Fruit fly (Drosophila melanogaster) whole organism, embryonic: ENCODE measurements around the gene ea.

Experiments
- CG10147 ChIP-seq: fragments of 200-800 bp; sonication (Bioruptor generic); optimal IDR thresholded peaks from 2 replicates; lab custom pipeline; 2019; ENCODE audit warnings: missing biosample characterization, mild to moderate bottlenecking, missing genetic modification characterization, moderate library complexity
- CG11247 ChIP-seq: fragments of 200-800 bp; sonication (Bioruptor generic); IDR thresholded peaks from 2 replicates; pipeline ENCODE4 v1.3.6; 2022; ENCODE audit warnings: missing biosample characterization, missing genetic modification characterization
- CG11504 ChIP-seq: fragments of 200-800 bp; sonication (Bioruptor generic); optimal IDR thresholded peaks from 3 replicates; lab custom pipeline; 2019; ENCODE audit warnings: missing biosample characterization, mild to moderate bottlenecking, missing genetic modification characterization, moderate library complexity
- CG12659 ChIP-seq: fragments of 200-800 bp; sonication (Bioruptor generic); optimal IDR thresholded peaks from 3 replicates; lab custom pipeline; 2017; ENCODE audit warnings: mild to moderate bottlenecking, missing biosample characterization, missing genetic modification reagents, missing genetic modification characterization
- CG15479 ChIP-seq: fragments of 200-800 bp; sonication (Bioruptor generic); optimal IDR thresholded peaks from 3 replicates; lab custom pipeline; 2019; ENCODE audit warnings: missing biosample characterization, mild to moderate bottlenecking, missing genetic modification characterization, moderate library complexity
- CG17802 ChIP-seq: fragments of 200-800 bp; sonication (Bioruptor generic); optimal IDR thresholded peaks from 2 replicates; lab custom pipeline; 2018; ENCODE audit warnings: missing biosample characterization, mild to moderate bottlenecking, missing genetic modification characterization, moderate library complexity
- CG17912 ChIP-seq: fragments of 200-800 bp; sonication (Bioruptor generic); optimal IDR thresholded peaks from 2 replicates; lab custom pipeline; 2018; ENCODE audit warnings: missing biosample characterization, mild to moderate bottlenecking, missing genetic modification characterization
- CG18476 ChIP-seq: fragments of 200-800 bp; sonication (Bioruptor generic); optimal IDR thresholded peaks from 2 replicates; lab custom pipeline; 2016; ENCODE audit warnings: missing biosample characterization, mild to moderate bottlenecking, missing genetic modification characterization
- CG2889 ChIP-seq: fragments of 200-800 bp; sonication (Bioruptor generic); IDR thresholded peaks from 3 replicates; pipeline ENCODE4 v1.3.6; 2022; ENCODE audit warnings: missing biosample characterization, missing genetic modification characterization
- CG32772 ChIP-seq: fragments of 200-800 bp; sonication (Bioruptor generic); IDR thresholded peaks from 2 replicates; pipeline ENCODE4 v1.3.6; 2022; ENCODE audit warnings: missing biosample characterization, missing genetic modification characterization
- CG3407 ChIP-seq: fragments of 200-800 bp; sonication (Bioruptor generic); optimal IDR thresholded peaks from 2 replicates; lab custom pipeline; 2018; ENCODE audit warnings: missing biosample characterization, mild to moderate bottlenecking, missing genetic modification characterization
- CG34376 ChIP-seq: fragments of 200-800 bp; sonication (Bioruptor generic); optimal IDR thresholded peaks from 2 replicates; lab custom pipeline; 2018; ENCODE audit warnings: missing biosample characterization, mild to moderate bottlenecking, missing genetic modification characterization
- CG4360 ChIP-seq: fragments of 200-800 bp; sonication (Bioruptor generic); IDR thresholded peaks from 2 replicates; pipeline ENCODE4 v1.3.6; 2022; ENCODE audit warnings: missing biosample characterization, missing genetic modification characterization
- CG5953 ChIP-seq: fragments of 200-800 bp; sonication (Bioruptor generic); IDR thresholded peaks from 2 replicates; pipeline ENCODE4 v1.3.6; 2022; ENCODE audit warnings: missing biosample characterization, missing genetic modification characterization
- CG7357 ChIP-seq: fragments of 200-800 bp; sonication (Bioruptor generic); IDR thresholded peaks from 3 replicates; pipeline ENCODE4 v1.3.6; 2022; ENCODE audit warnings: missing biosample characterization, missing genetic modification characterization
- Chrac-16 ChIP-seq: fragments of 200-800 bp; sonication (Bioruptor generic); optimal IDR thresholded peaks from 3 replicates; lab custom pipeline; 2016; ENCODE audit warnings: missing biosample characterization, missing genetic modification characterization
- Doc3 ChIP-seq: fragments of 200-800 bp; sonication (Bioruptor generic); IDR thresholded peaks from 3 replicates; pipeline ENCODE4 v1.3.6; 2022; ENCODE audit warnings: missing biosample characterization, missing genetic modification characterization; ENCODE audit not compliant: partially characterized antibody
- Ets97D ChIP-seq: fragments of 200-800 bp; sonication (Bioruptor generic); optimal IDR thresholded peaks from 3 replicates; lab custom pipeline; 2016; ENCODE audit warnings: missing biosample characterization, missing genetic modification characterization
- GATAe ChIP-seq: fragments of 200-800 bp; sonication (Bioruptor generic); conservative IDR thresholded peaks from 2 replicates; pipeline ENCODE4 v1.3.6; 2022; ENCODE audit warnings: missing biosample characterization, missing genetic modification characterization
- Hand ChIP-seq: fragments of 200-800 bp; sonication (Bioruptor generic); optimal IDR thresholded peaks from 2 replicates; lab custom pipeline; 2017; ENCODE audit warnings: mild to moderate bottlenecking, missing biosample characterization, missing genetic modification reagents, missing genetic modification characterization
- Hr78 ChIP-seq, 2 experiments: fragments of 200-800 bp in 1 of 2; fragments of >200 bp in 1 of 2; sonication (Bioruptor generic) in 1 of 2; optimal IDR thresholded peaks; 2 replicates each; lab custom pipeline; 2017 to 2019; ENCODE audit warnings: missing biosample characterization in 2 of 2, missing genetic modification characterization in 2 of 2, mild to moderate bottlenecking in 1 of 2, moderate library complexity in 1 of 2
- MTF-1 ChIP-seq: fragments of 200-800 bp; sonication (Bioruptor generic); optimal IDR thresholded peaks from 2 replicates; lab custom pipeline; 2018; ENCODE audit warnings: missing biosample characterization, mild to moderate bottlenecking, missing genetic modification characterization, borderline replicate concordance
- Myb ChIP-seq: fragments of 200-800 bp; sonication (Bioruptor generic); optimal IDR thresholded peaks from 2 replicates; lab custom pipeline; 2016; ENCODE audit warnings: missing biosample characterization, missing genetic modification characterization
- Nf-YA ChIP-seq: fragments of 200-800 bp; sonication (Bioruptor generic); IDR thresholded peaks from 2 replicates; pipeline ENCODE4 v1.3.6; 2022; ENCODE audit warnings: missing biosample characterization, missing genetic modification characterization
- NfI ChIP-seq: fragments of 200-800 bp; sonication (Bioruptor generic); optimal IDR thresholded peaks from 3 replicates; lab custom pipeline; 2018; ENCODE audit warnings: missing biosample characterization, mild to moderate bottlenecking, missing genetic modification characterization, moderate library complexity
- bcd ChIP-seq: fragments of 200-800 bp; sonication (Bioruptor generic); optimal IDR thresholded peaks from 2 replicates; lab custom pipeline; 2017; ENCODE audit warnings: missing biosample characterization, mild to moderate bottlenecking, missing genetic modification characterization
- cad ChIP-seq: fragments of >200 bp; optimal IDR thresholded peaks from 2 replicates; lab custom pipeline; 2017; ENCODE audit warnings: missing biosample characterization, missing genetic modification characterization
- caup ChIP-seq: fragments of 200-800 bp; sonication (Bioruptor generic); optimal IDR thresholded peaks from 3 replicates; lab custom pipeline; 2017; ENCODE audit warnings: missing biosample characterization, mild to moderate bottlenecking, missing genetic modification characterization, moderate library complexity; ENCODE audit not compliant: severe bottlenecking
- cg ChIP-seq: fragments of 200-800 bp; sonication (Bioruptor generic); optimal IDR thresholded peaks from 3 replicates; lab custom pipeline; 2019; ENCODE audit warnings: missing biosample characterization, mild to moderate bottlenecking, missing genetic modification characterization, moderate library complexity
- chif ChIP-seq, 2 experiments: fragments of 200-800 bp; sonication (Bioruptor generic); optimal IDR thresholded peaks; 3 replicates each; lab custom pipeline; 2016; ENCODE audit warnings: missing biosample characterization in 2 of 2, missing genetic modification characterization in 2 of 2
- corto ChIP-seq: fragments of 200-800 bp; sonication (Bioruptor generic); optimal IDR thresholded peaks from 2 replicates; lab custom pipeline; 2016; ENCODE audit warnings: missing biosample characterization, mild to moderate bottlenecking, missing genetic modification characterization, moderate library complexity
- da ChIP-seq: fragments of 200-800 bp; sonication (Bioruptor generic); optimal IDR thresholded peaks from 2 replicates; lab custom pipeline; 2016; ENCODE audit warnings: missing biosample characterization, missing genetic modification characterization
- dmrt99B ChIP-seq: fragments of 200-800 bp; sonication (Bioruptor generic); optimal IDR thresholded peaks from 2 replicates; lab custom pipeline; 2018; ENCODE audit warnings: missing biosample characterization, mild to moderate bottlenecking, missing genetic modification characterization, moderate library complexity
- gcm2 ChIP-seq: fragments of 200-800 bp; sonication (Bioruptor generic); optimal IDR thresholded peaks from 2 replicates; lab custom pipeline; 2016; ENCODE audit warnings: missing biosample characterization, missing genetic modification characterization
- gro ChIP-seq: fragments of 200-800 bp; sonication (Bioruptor generic); optimal IDR thresholded peaks from 2 replicates; lab custom pipeline; 2016; ENCODE audit warnings: missing biosample characterization, missing genetic modification characterization
- gt ChIP-seq: fragments of 200-800 bp; sonication (Bioruptor generic); IDR thresholded peaks from 2 replicates; pipeline ENCODE4 v1.3.6; 2022; ENCODE audit warnings: missing biosample characterization, missing genetic modification characterization
- h ChIP-seq: fragments of >200 bp; optimal IDR thresholded peaks from 2 replicates; lab custom pipeline; 2017
- hb ChIP-seq: fragments of 200-800 bp; sonication (Bioruptor generic); IDR thresholded peaks from 3 replicates; pipeline ENCODE4 v1.3.6; 2022; ENCODE audit warnings: missing biosample characterization, missing genetic modification characterization; ENCODE audit not compliant: partially characterized antibody
- hth ChIP-seq: fragments of >200 bp; optimal IDR thresholded peaks from 2 replicates; lab custom pipeline; 2017; ENCODE audit warnings: inconsistent platforms
- kni ChIP-seq: fragments of 200-800 bp; sonication (Bioruptor generic); optimal IDR thresholded peaks from 3 replicates; lab custom pipeline; 2017; ENCODE audit warnings: mild to moderate bottlenecking, missing biosample characterization, missing genetic modification reagents, missing genetic modification characterization
- lov ChIP-seq, 2 experiments: fragments of 200-800 bp in 1 of 2; fragments of >200 bp in 1 of 2; sonication (Bioruptor generic) in 1 of 2; IDR thresholded peaks in 1 of 2; optimal IDR thresholded peaks in 1 of 2; 2 replicates in 1 of 2; 3 replicates in 1 of 2; pipeline versions ENCODE4 v1.3.6 to Lab custom; 2017 to 2022; ENCODE audit warnings: missing biosample characterization in 1 of 2, missing genetic modification characterization in 1 of 2
- pan ChIP-seq, 4 experiments: fragments of >200 bp in 3 of 4; fragments of 200-800 bp in 1 of 4; sonication (Bioruptor generic) in 1 of 4; optimal IDR thresholded peaks in 3 of 4; IDR thresholded peaks in 1 of 4; 2 replicates each; pipeline versions ENCODE4 v1.3.6 to Lab custom; 2017 to 2022; ENCODE audit warnings: missing biosample characterization in 2 of 4, missing genetic modification characterization in 2 of 4, mixed read lengths in 1 of 4
- pita ChIP-seq: fragments of 200-800 bp; sonication (Bioruptor generic); optimal IDR thresholded peaks from 2 replicates; lab custom pipeline; 2017; ENCODE audit warnings: missing biosample characterization, mild to moderate bottlenecking, missing genetic modification characterization
- psq ChIP-seq: fragments of 200-800 bp; sonication (Bioruptor generic); optimal IDR thresholded peaks from 2 replicates; lab custom pipeline; 2017; ENCODE audit warnings: missing biosample characterization, missing genetic modification characterization
- schlank ChIP-seq: fragments of 200-800 bp; sonication (Bioruptor generic); optimal IDR thresholded peaks from 2 replicates; lab custom pipeline; 2018; ENCODE audit warnings: missing biosample characterization, mild to moderate bottlenecking, missing genetic modification characterization
- sens-2 ChIP-seq: fragments of 200-800 bp; sonication (Bioruptor generic); IDR thresholded peaks from 2 replicates; pipeline ENCODE4 v1.3.6; 2022; ENCODE audit warnings: missing biosample characterization, missing genetic modification characterization
- sna ChIP-seq: fragments of 200-800 bp; sonication (Bioruptor generic); IDR thresholded peaks from 2 replicates; pipeline ENCODE4 v1.3.6; 2022; ENCODE audit warnings: missing biosample characterization, missing genetic modification characterization; ENCODE audit not compliant: partially characterized antibody

The ea gene

dm6 chr3R:15356645-15357431 lies 28.3 kb downstream of the ea start, which contains the start of the genes Atg4b and Hibch (continued):
- TF ChIP-seq GATAe (GFP tag; lab: Robert Waterston, UW): peak; percentile 39; the same call in 1 of the 2 replicates
- TF ChIP-seq CG5953: peak; percentile 56; the same call in 1 of the 2 replicates
- TF ChIP-seq Nf-YA: no peak
- no peak for TF ChIP-seq chif (GFP tag; optimal IDR thresholded peaks at IDR 0.05; lab: Kevin White, UChicago)
- no peak for TF ChIP-seq cad (GFP tag; lab: Kevin White, UChicago)
- TF ChIP-seq CG2889 (GFP tag; lab: Robert Waterston, UW): peak; percentile 60; the same call in 1 of the 3 replicates
- peak; percentile 85 for TF ChIP-seq NfI (GFP tag; lab: Kevin White, UChicago)
- peak; percentile 82 for TF ChIP-seq CG34376 (GFP tag; lab: Kevin White, UChicago)
- peak; percentile 79 for TF ChIP-seq Chrac-16 (GFP tag; lab: Kevin White, UChicago)
- TF ChIP-seq Myb: peak; percentile 15
- TF ChIP-seq psq: peak; percentile 20
- TF ChIP-seq h: no peak
- no peak for TF ChIP-seq pita
- peak; percentile 82 for TF ChIP-seq caup
- TF ChIP-seq CG3407: peak; percentile 58
- no peak for TF ChIP-seq hb (GFP tag; lab: Robert Waterston, UW)
- TF ChIP-seq dmrt99B (tag; lab: Kevin White, UChicago): no peak
- TF ChIP-seq CG10147 (GFP tag; lab: Kevin White, UChicago): peak; percentile 85
- TF ChIP-seq sna: no peak
- no peak for TF ChIP-seq hth
- TF ChIP-seq cg: no peak
- peak; percentile 86 for TF ChIP-seq bcd (GFP tag; lab: Kevin White, UChicago)
- peak; percentile 77 for TF ChIP-seq kni (GFP tag; lab: Kevin White, UChicago)
- peak; percentile 27 for TF ChIP-seq MTF-1 (GFP tag; lab: Kevin White, UChicago)
- TF ChIP-seq Hand: peak; percentile 57
- TF ChIP-seq CG18476: peak; percentile 64
- TF ChIP-seq Hr78 (GFP tag; optimal IDR thresholded peaks at IDR 0.05; lab: Kevin White, UChicago): no peak
- TF ChIP-seq CG7357 (GFP tag; lab: Robert Waterston, UW): peak; percentile 68
- peak; percentile 62 for TF ChIP-seq CG32772 (GFP tag; lab: Robert Waterston, UW)
- TF ChIP-seq pan (optimal IDR thresholded peaks at IDR 0.05; lab: Kevin White, UChicago): no peak
- peak in 1 of 2 experiments; percentile 83 for TF ChIP-seq pan (GFP tag; optimal IDR thresholded peaks at IDR 0.05 in 1 of 2, IDR thresholded peaks at IDR 0.05 in 1 of 2)
- TF ChIP-seq Doc3 (GFP tag; lab: Robert Waterston, UW): no peak
- 0 out of 2 replicates have a peak, but pooled peaks have one; percentile 26 for TF ChIP-seq sens-2 (GFP tag; lab: Robert Waterston, UW)
- no peak for TF ChIP-seq CG11504 (tag; lab: Kevin White, UChicago)
- TF ChIP-seq gro (GFP tag; lab: Kevin White, UChicago): no peak
- peak; percentile 18 for TF ChIP-seq schlank (tag; lab: Kevin White, UChicago)
- TF ChIP-seq gt: peak; percentile 59; the same call in 1 of the 2 replicates
- TF ChIP-seq CG15479 (GFP tag; lab: Kevin White, UChicago): peak; percentile 62
- no peak for TF ChIP-seq CG17912
- TF ChIP-seq CG4360 (GFP tag; lab: Robert Waterston, UW): no peak
- peak; percentile 4 for TF ChIP-seq gcm2
- TF ChIP-seq corto (GFP tag; lab: Kevin White, UChicago): no peak
- peak; percentile 23 for TF ChIP-seq CG17802 (tag; lab: Kevin White, UChicago)
- peak; percentile 65 for TF ChIP-seq CG11247 (GFP tag; lab: Robert Waterston, UW)
- peak; percentile 94 for TF ChIP-seq CG12659 (GFP tag; lab: Kevin White, UChicago)
- peak; percentile 8 for TF ChIP-seq Ets97D (GFP tag; lab: Kevin White, UChicago)
- no peak for TF ChIP-seq lov (optimal IDR thresholded peaks at IDR 0.05; lab: Kevin White, UChicago)
- no peak for TF ChIP-seq lov (GFP tag; IDR thresholded peaks at IDR 0.05; lab: Robert Waterston, UW)
- TF ChIP-seq da (GFP tag; lab: Kevin White, UChicago): no peak
